Fruit fly (Drosophila melanogaster): ENCODE data around the gene CG6638.

dm6 chr3L:8580780-8581179, 4.9 kb upstream of the CG6638 start:
- no peak for TF ChIP-seq CG15710 (tag; optimal IDR thresholded peaks at IDR 0.05)
- no peak for TF ChIP-seq fd96Ca (GFP tag; IDR thresholded peaks at IDR 0.05)
- no peak for TF ChIP-seq D1 (tag; optimal IDR thresholded peaks at IDR 0.05)
- no peak for TF ChIP-seq CG9948 (tag; optimal IDR thresholded peaks at IDR 0.05)
- no peak for TF ChIP-seq CG14655 (GFP tag; optimal IDR thresholded peaks at IDR 0.05)
- TF ChIP-seq EcR (GFP tag; optimal IDR thresholded peaks at IDR 0.05) = no peak
- TF ChIP-seq CG34367 (tag; optimal IDR thresholded peaks at IDR 0.05) = no peak
- no peak for TF ChIP-seq Ets98B (GFP tag; IDR thresholded peaks at IDR 0.05)
- TF ChIP-seq CG8159 (tag; optimal IDR thresholded peaks at IDR 0.05) = no peak
- no peak for TF ChIP-seq Snoo (tag; optimal IDR thresholded peaks at IDR 0.05)
- no peak for TF ChIP-seq CG12605 (GFP tag; IDR thresholded peaks at IDR 0.05)

Data from whole organism, pupa.